Worm (Caenorhabditis elegans): ENCODE data around the gene ZK1086.3.

The ZK1086.3 gene

ce11 chrX:13782074-13782462 lies 8.6 kb upstream of the ZK1086.3 start (continued):
- TF ChIP-seq hsf-1 (GFP tag; IDR thresholded peaks at IDR 0.05): peak; percentile 32; the same call in 1 of the 2 replicates
- TF ChIP-seq attf-6 (GFP tag; IDR thresholded peaks at IDR 0.05): no peak
- TF ChIP-seq Y53F4B.3 (GFP tag; IDR thresholded peaks at IDR 0.05): no peak
- TF ChIP-seq nhr-90 (tag; optimal IDR thresholded peaks at IDR 0.05): peak; percentile 21
- TF ChIP-seq nhr-179 (tag; optimal IDR thresholded peaks at IDR 0.05): no peak
- no peak for TF ChIP-seq unc-62 (GFP tag; optimal IDR thresholded peaks at IDR 0.05)
- peak; percentile 63 for TF ChIP-seq D2030.7 (GFP tag; IDR thresholded peaks at IDR 0.05)
- TF ChIP-seq let-607 (tag; optimal IDR thresholded peaks at IDR 0.05): no peak
- TF ChIP-seq lin-35 (GFP tag; optimal IDR thresholded peaks at IDR 0.05): no peak
- TF ChIP-seq ets-4 (GFP tag; optimal IDR thresholded peaks at IDR 0.05): no peak
- TF ChIP-seq rcor-1 (GFP tag; IDR thresholded peaks at IDR 0.05): 0 out of 2 replicates have a peak, but pooled peaks have one; percentile 31
- TF ChIP-seq F37B4.10 (GFP tag; IDR thresholded peaks at IDR 0.05): no peak
- peak; percentile 74 for TF ChIP-seq rpc-1 (optimal IDR thresholded peaks at IDR 0.05)
- TF ChIP-seq rpc-1 (tag; optimal IDR thresholded peaks at IDR 0.05): peak; percentile 75
- no peak for TF ChIP-seq F57C9.4 (tag; optimal IDR thresholded peaks at IDR 0.05)
- no peak for TF ChIP-seq pha-4 (tag; optimal IDR thresholded peaks at IDR 0.05)
- peak; percentile 22 for TF ChIP-seq attf-5 (GFP tag; optimal IDR thresholded peaks at IDR 0.05)
- 0 out of 2 replicates have a peak, but pooled peaks have one; percentile 15 for TF ChIP-seq cebp-1 (GFP tag; IDR thresholded peaks at IDR 0.05)
- no peak for TF ChIP-seq cebp-1 (tag; optimal IDR thresholded peaks at IDR 0.05)
- TF ChIP-seq F39B2.1 (GFP tag; IDR thresholded peaks at IDR 0.05): no peak
- TF ChIP-seq tbx-9 (tag; optimal IDR thresholded peaks at IDR 0.05; ENCODE audit: borderline replicate concordance): no peak
- TF ChIP-seq C06A6.2 (GFP tag; conservative IDR thresholded peaks at IDR 0.05): no peak
- TF ChIP-seq ekl-4 (GFP tag; IDR thresholded peaks at IDR 0.05): no peak
- no peak; the same call in 1 of the 2 replicates for TF ChIP-seq aptf-3 (GFP tag; IDR thresholded peaks at IDR 0.05)
- no peak for TF ChIP-seq lir-1 (GFP tag; conservative IDR thresholded peaks at IDR 0.05)
- TF ChIP-seq F57A8.1 (GFP tag; optimal IDR thresholded peaks at IDR 0.05): peak; percentile 51
- TF ChIP-seq madf-10 (tag; optimal IDR thresholded peaks at IDR 0.05): peak; percentile 31
- no peak for TF ChIP-seq bed-1 (GFP tag; IDR thresholded peaks at IDR 0.05)
- TF ChIP-seq lin-54 (GFP tag; optimal IDR thresholded peaks at IDR 0.05): no peak
- no peak for TF ChIP-seq let-526 (GFP tag; IDR thresholded peaks at IDR 0.05)
- no peak for TF ChIP-seq lag-1 (GFP tag; IDR thresholded peaks at IDR 0.05)
- no peak for TF ChIP-seq lsy-27 (tag; optimal IDR thresholded peaks at IDR 0.05; ENCODE audit: borderline replicate concordance, insufficient read depth)
- TF ChIP-seq nfya-2 (GFP tag; IDR thresholded peaks at IDR 0.05): no peak
- peak; percentile 2 for TF ChIP-seq ceh-27 (GFP tag; optimal IDR thresholded peaks at IDR 0.05)
- TF ChIP-seq B0035.1 (tag; optimal IDR thresholded peaks at IDR 0.05): no peak
- TF ChIP-seq Y79H2A.3 (GFP tag; conservative IDR thresholded peaks at IDR 0.05): no peak
- no peak for TF ChIP-seq nfya-1 (tag; optimal IDR thresholded peaks at IDR 0.05; ENCODE audit: borderline replicate concordance, insufficient read depth)
- TF ChIP-seq ztf-25 (GFP tag; IDR thresholded peaks at IDR 0.05): peak; percentile 76; the same call in 1 of the 2 replicates
- no peak for TF ChIP-seq xnd-1 (tag; optimal IDR thresholded peaks at IDR 0.05)
- TF ChIP-seq lsl-1 (GFP tag; optimal IDR thresholded peaks at IDR 0.05): no peak
- TF ChIP-seq atf-7 (tag; optimal IDR thresholded peaks at IDR 0.05): no peak
- no peak for TF ChIP-seq chd-7 (tag; optimal IDR thresholded peaks at IDR 0.05)
- no peak for TF ChIP-seq akir-1 (GFP tag; optimal IDR thresholded peaks at IDR 0.05)
- TF ChIP-seq cebp-2 (GFP tag; IDR thresholded peaks at IDR 0.05): no peak
- 0 out of 2 replicates have a peak, but pooled peaks have one; percentile 18 for TF ChIP-seq egrh-3 (GFP tag; IDR thresholded peaks at IDR 0.05)
- peak; percentile 68 for TF ChIP-seq hmg-1.2 (GFP tag; IDR thresholded peaks at IDR 0.05)
- no peak for TF ChIP-seq fkh-3 (tag; optimal IDR thresholded peaks at IDR 0.05)
- TF ChIP-seq lin-26 (GFP tag; IDR thresholded peaks at IDR 0.05): peak; percentile 95
- no peak for TF ChIP-seq hmg-20 (GFP tag; IDR thresholded peaks at IDR 0.05)

Data from whole organism, young adult.